Fruit fly (Drosophila melanogaster) Kc167 (cell line): ENCODE data around the gene Rbp1-like.

ENCODE experiments used
- Myc ChIP-seq: fragments of >200 bp; optimal IDR thresholded peaks from 2 replicates; lab custom pipeline; 2017; ENCODE audit warnings: missing external identifiers
- Sin3A ChIP-seq: fragments of >200 bp; optimal IDR thresholded peaks from 2 replicates; lab custom pipeline; 2018; ENCODE audit warnings: missing external identifiers
- h ChIP-seq: fragments of >200 bp; optimal IDR thresholded peaks from 3 replicates; lab custom pipeline; 2018; ENCODE audit warnings: missing external identifiers
- psq ChIP-seq: fragments of >200 bp; optimal IDR thresholded peaks from 2 replicates; lab custom pipeline; 2017; ENCODE audit warnings: missing external identifiers
- ttk ChIP-seq: sonication (Bioruptor generic); optimal IDR thresholded peaks from 2 replicates; lab custom pipeline; 2017; ENCODE audit warnings: missing external identifiers

DNA sequence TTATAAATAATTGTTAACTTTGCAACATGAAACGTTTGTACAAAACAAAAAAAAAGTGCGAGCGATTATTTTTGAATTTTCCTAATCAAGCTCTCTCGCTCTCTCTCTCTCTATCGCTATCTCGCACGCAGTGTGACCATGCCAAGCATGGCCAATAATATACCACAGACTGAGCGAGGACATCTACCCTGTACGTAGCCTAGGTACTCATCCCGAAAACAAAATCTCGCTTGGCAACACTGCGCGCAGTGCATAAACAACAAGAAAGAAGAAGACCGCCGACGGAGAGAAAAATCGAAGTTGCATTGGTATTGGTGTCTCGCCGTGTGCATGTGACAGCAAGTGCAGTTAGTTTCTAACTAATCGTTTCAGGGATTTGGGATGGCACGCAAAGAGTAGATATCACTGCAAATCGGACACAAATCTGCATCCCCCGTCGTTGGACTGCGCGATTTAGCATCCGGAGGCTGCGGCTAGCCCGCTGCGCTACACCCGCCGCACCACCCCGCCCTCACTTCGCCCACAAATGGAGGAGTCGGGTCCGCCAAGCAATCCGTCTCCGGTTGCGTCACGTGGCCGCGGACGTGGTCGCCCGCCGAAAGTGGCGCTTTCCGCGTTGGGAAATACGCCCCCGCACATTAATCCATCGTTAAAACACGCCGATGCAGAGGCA lies 28.4 kb upstream of the Rbp1-like start, which contains the start of the genes CG1998 and Set2:
- TF ChIP-seq psq (lab: Kevin White, UChicago): no peak
- no peak for TF ChIP-seq Myc (lab: Kevin White, UChicago)
- TF ChIP-seq ttk (lab: Kevin White, UChicago): no peak
- no peak for TF ChIP-seq Sin3A (lab: Kevin White, UChicago)
- TF ChIP-seq h (lab: Kevin White, UChicago): no peak
